Fruit fly (Drosophila melanogaster) whole organism, embryonic: ENCODE results near the gene CG11562.

Experiments used
- CG16815 ChIP-seq: fragments of 200-800 bp; sonication (Bioruptor generic); optimal IDR thresholded peaks from 3 replicates; lab custom pipeline; 2017; ENCODE audit warnings: missing biosample characterization, mild to moderate bottlenecking, missing genetic modification characterization
- CG2129 ChIP-seq: fragments of 200-800 bp; sonication (Bioruptor generic); IDR thresholded peaks from 2 replicates; pipeline ENCODE4 v1.3.6; 2022; ENCODE audit warnings: missing biosample characterization, missing genetic modification characterization; ENCODE audit not compliant: partially characterized antibody
- ERR ChIP-seq: fragments of 200-800 bp; sonication (Bioruptor generic); optimal IDR thresholded peaks from 2 replicates; lab custom pipeline; 2016; ENCODE audit warnings: missing biosample characterization, missing genetic modification characterization
- kay ChIP-seq: fragments of 200-800 bp; sonication (Bioruptor generic); optimal IDR thresholded peaks from 2 replicates; lab custom pipeline; 2016; ENCODE audit warnings: missing biosample characterization, missing genetic modification characterization
- ken ChIP-seq: fragments of 200-800 bp; sonication (Bioruptor generic); IDR thresholded peaks from 3 replicates; pipeline ENCODE4 v1.3.6; 2022; ENCODE audit warnings: missing biosample characterization, missing genetic modification characterization

- TF ChIP-seq ERR (GFP tag; lab: Kevin White, UChicago) (no peak), CG16815 (GFP tag; lab: Kevin White, UChicago) (no peak), kay (GFP tag; lab: Kevin White, UChicago) (no peak), ken (no peak), CG2129 (GFP tag; lab: Robert Waterston, UW) (no peak)
These were observed 26.9 kb downstream of the CG11562 start, which contains the start of gene CG11912 for dm6 chr2L:319159-319558.
